Worm (Caenorhabditis elegans): Measurements from ENCODE around the gene daao-1.

The daao-1 gene

ce11 chrIV:2599634-2600033 is 14.4 kb upstream of the daao-1 start (continued):
- TF ChIP-seq nhr-71 (tag; optimal IDR thresholded peaks at IDR 0.05) (peak; percentile 96), egl-27 (tag; optimal IDR thresholded peaks at IDR 0.05) (no peak), grh-1 (GFP tag; IDR thresholded peaks at IDR 0.05) (peak; percentile 50), swsn-7 (tag; optimal IDR thresholded peaks at IDR 0.05) (peak; percentile 87), nhr-77 (tag; optimal IDR thresholded peaks at IDR 0.05) (peak; percentile 44), ama-1 (optimal IDR thresholded peaks at IDR 0.05) (peak; percentile 83), mdl-1 (tag; optimal IDR thresholded peaks at IDR 0.05) (peak in 1 of 2 experiments; percentile 93), dsc-1 (tag; optimal IDR thresholded peaks at IDR 0.05) (peak; percentile 62), efl-1 (optimal IDR thresholded peaks at IDR 0.05) (peak; percentile 85 to 90), efl-1 (GFP tag; optimal IDR thresholded peaks at IDR 0.05 in 1 of 2) (peak; percentile 74 to 97), C34B4.2 (tag; optimal IDR thresholded peaks at IDR 0.05) (no peak), lsy-2 (tag; optimal IDR thresholded peaks at IDR 0.05) (peak; percentile 84 to 89), blmp-1 (tag; optimal IDR thresholded peaks at IDR 0.05) (peak; percentile 55), jun-1 (tag; optimal IDR thresholded peaks at IDR 0.05) (peak; percentile 69), irx-1 (tag; optimal IDR thresholded peaks at IDR 0.05) (peak; percentile 73), mef-2 (tag; optimal IDR thresholded peaks at IDR 0.05) (peak; percentile 38), nhr-11 (tag; optimal IDR thresholded peaks at IDR 0.05) (peak; percentile 91), C04F5.9 (tag; optimal IDR thresholded peaks at IDR 0.05) (peak; percentile 49), nhr-90 (tag; optimal IDR thresholded peaks at IDR 0.05; ENCODE audit: poor library complexity) (peak; percentile 76), ces-1 (GFP tag; optimal IDR thresholded peaks at IDR 0.05) (no peak), aha-1 (tag; optimal IDR thresholded peaks at IDR 0.05) (peak; percentile 33), sox-4 (tag; optimal IDR thresholded peaks at IDR 0.05) (peak; percentile 10), snu-23 (GFP tag; optimal IDR thresholded peaks at IDR 0.05) (peak; percentile 95), Y116A8C.19 (tag; optimal IDR thresholded peaks at IDR 0.05; ENCODE audit: borderline replicate concordance) (no peak), sup-37 (GFP tag; optimal IDR thresholded peaks at IDR 0.05) (peak; percentile 31), nhr-28 (tag; optimal IDR thresholded peaks at IDR 0.05) (no peak), egl-13 (tag; optimal IDR thresholded peaks at IDR 0.05) (peak; percentile 59), isw-1 (GFP tag; IDR thresholded peaks at IDR 0.05) (peak; percentile 68), pag-3 (tag; optimal IDR thresholded peaks at IDR 0.05; ENCODE audit: borderline replicate concordance, insufficient read depth) (no peak), dpl-1 (GFP tag; optimal IDR thresholded peaks at IDR 0.05) (peak; percentile 74 to 78 (median 74)), unc-62 (GFP tag; optimal IDR thresholded peaks at IDR 0.05) (no peak), nhr-20 (tag; optimal IDR thresholded peaks at IDR 0.05) (peak; percentile 86), pqm-1 (tag; optimal IDR thresholded peaks at IDR 0.05) (no peak), nhr-237 (tag; optimal IDR thresholded peaks at IDR 0.05) (peak; percentile 4), lin-35 (GFP tag; optimal IDR thresholded peaks at IDR 0.05) (peak; percentile 77 to 87), F16B12.6 (tag; optimal IDR thresholded peaks at IDR 0.05) (peak; percentile 39), hlh-17 (GFP tag; optimal IDR thresholded peaks at IDR 0.05; ENCODE audit: borderline replicate concordance) (no peak), snpc-4 (tag; optimal IDR thresholded peaks at IDR 0.05) (peak; percentile 23), unc-130 (tag; optimal IDR thresholded peaks at IDR 0.05) (peak; percentile 57), ceh-8 (GFP tag; optimal IDR thresholded peaks at IDR 0.05) (no peak), nhr-84 (tag; optimal IDR thresholded peaks at IDR 0.05) (no peak)

DNA sequence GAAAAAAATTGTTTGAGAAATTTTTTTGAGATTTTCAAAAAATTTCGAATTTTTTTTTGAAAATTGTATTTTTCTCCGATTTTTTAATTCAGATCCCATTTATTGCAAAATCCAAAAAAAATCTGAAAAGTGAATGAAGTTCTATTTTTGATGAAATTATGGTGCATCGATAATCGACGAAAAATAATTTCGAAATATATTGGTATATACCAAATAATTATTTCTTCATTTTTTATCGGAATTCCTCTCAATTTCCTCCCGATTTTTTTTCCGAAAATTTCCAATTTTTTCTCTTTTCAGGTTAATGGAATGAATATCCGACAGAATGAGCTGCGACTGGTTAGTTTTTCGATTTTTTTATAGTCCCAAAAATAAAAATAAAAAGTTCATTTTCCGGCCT is 13.2 kb upstream of the daao-1 start, which contains the start of gene epg-9:
Gene epg-9, plus strand, starts transcription at position 301 of the 400 bp plus-strand sequence.
- TF ChIP-seq efl-1 (optimal IDR thresholded peaks at IDR 0.05) (no peak), efl-1 (GFP tag; optimal IDR thresholded peaks at IDR 0.05 in 1 of 2) (no peak), ceh-88 (GFP tag; IDR thresholded peaks at IDR 0.05) (peak; percentile 31; the same call in 1 of the 2 replicates)
